Fruit fly (Drosophila melanogaster) whole organism, prepupa: ENCODE results near the gene CG9098.

ENCODE experiments used
- CG10631 ChIP-seq: fragments of 200-800 bp; sonication (Bioruptor generic); optimal IDR thresholded peaks from 2 replicates; lab custom pipeline; 2016; ENCODE audit warnings: missing biosample characterization, missing genetic modification characterization
- CG10669 ChIP-seq: fragments of 200-800 bp; sonication (Bioruptor generic); optimal IDR thresholded peaks from 3 replicates; lab custom pipeline; 2018; ENCODE audit warnings: missing biosample characterization, mild to moderate bottlenecking, missing genetic modification characterization, moderate library complexity
- CG1621 ChIP-seq: fragments of 200-800 bp; sonication (Bioruptor generic); optimal IDR thresholded peaks from 3 replicates; lab custom pipeline; 2018; ENCODE audit warnings: missing biosample characterization, mild to moderate bottlenecking, missing genetic modification characterization
- CG34406 ChIP-seq: fragments of 200-800 bp; sonication (Bioruptor generic); optimal IDR thresholded peaks from 3 replicates; lab custom pipeline; 2016; ENCODE audit warnings: missing biosample characterization, missing genetic modification characterization
- CG4318 ChIP-seq: fragments of 200-800 bp; sonication (Bioruptor generic); optimal IDR thresholded peaks from 3 replicates; lab custom pipeline; 2017; ENCODE audit warnings: missing biosample characterization, mild to moderate bottlenecking, missing genetic modification characterization
- CG6854 ChIP-seq: fragments of 200-800 bp; sonication (Bioruptor generic); optimal IDR thresholded peaks from 2 replicates; lab custom pipeline; 2017; ENCODE audit warnings: missing biosample characterization, mild to moderate bottlenecking, missing genetic modification characterization
- CG8119 ChIP-seq: fragments of 200-800 bp; sonication (Bioruptor generic); IDR thresholded peaks from 3 replicates; pipeline ENCODE4 v1.3.6; 2022; ENCODE audit warnings: missing biosample characterization, missing genetic modification characterization
- CG8632 ChIP-seq: fragments of 200-800 bp; sonication (Bioruptor generic); optimal IDR thresholded peaks from 3 replicates; lab custom pipeline; 2016; ENCODE audit warnings: missing biosample characterization, missing genetic modification characterization
- CG9139 ChIP-seq: fragments of 200-800 bp; sonication (Bioruptor generic); optimal IDR thresholded peaks from 3 replicates; lab custom pipeline; 2017; ENCODE audit warnings: missing biosample characterization, mild to moderate bottlenecking, missing genetic modification characterization
- Eip75B ChIP-seq: fragments of 200-800 bp; sonication (Bioruptor generic); optimal IDR thresholded peaks from 3 replicates; lab custom pipeline; 2016; ENCODE audit warnings: missing biosample characterization, missing genetic modification characterization
- Eip78C ChIP-seq: fragments of 200-800 bp; sonication (Bioruptor generic); peaks from one replicate; lab custom pipeline; 2016; ENCODE audit warnings: missing biosample characterization, missing genetic modification characterization
- Ets21C ChIP-seq: fragments of 200-800 bp; sonication (Bioruptor generic); optimal IDR thresholded peaks from 3 replicates; lab custom pipeline; 2016; ENCODE audit warnings: missing biosample characterization, missing genetic modification characterization
- Gug ChIP-seq: fragments of 200-800 bp; sonication (Bioruptor generic); IDR thresholded peaks from 2 replicates; pipeline ENCODE4 v1.3.6; 2022; ENCODE audit warnings: missing biosample characterization, missing genetic modification characterization
- Hr39 ChIP-seq: fragments of 200-800 bp; sonication (Bioruptor generic); optimal IDR thresholded peaks from 2 replicates; lab custom pipeline; 2016; ENCODE audit warnings: missing biosample characterization, missing genetic modification characterization
- Lpt ChIP-seq: fragments of 200-800 bp; sonication (Bioruptor generic); optimal IDR thresholded peaks from 3 replicates; lab custom pipeline; 2016; ENCODE audit warnings: missing biosample characterization, missing genetic modification characterization
- Met ChIP-seq: fragments of 200-800 bp; sonication (Bioruptor generic); optimal IDR thresholded peaks from 3 replicates; lab custom pipeline; 2016; ENCODE audit warnings: missing biosample characterization, missing genetic modification characterization
- OdsH ChIP-seq: fragments of 200-800 bp; sonication (Bioruptor generic); optimal IDR thresholded peaks from 3 replicates; lab custom pipeline; 2016; ENCODE audit warnings: missing biosample characterization, missing genetic modification characterization
- Sox15 ChIP-seq: fragments of 200-800 bp; sonication (Bioruptor generic); optimal IDR thresholded peaks from 3 replicates; lab custom pipeline; 2016; ENCODE audit warnings: missing biosample characterization, missing genetic modification characterization
- dac ChIP-seq: fragments of 200-800 bp; sonication (Bioruptor generic); optimal IDR thresholded peaks from 2 replicates; lab custom pipeline; 2017; ENCODE audit warnings: missing biosample characterization, mild to moderate bottlenecking, missing genetic modification characterization
- dsx ChIP-seq: fragments of 200-800 bp; optimal IDR thresholded peaks from 3 replicates; lab custom pipeline; 2019; ENCODE audit warnings: missing biosample characterization, mild to moderate bottlenecking, missing genetic modification characterization, moderate library complexity; ENCODE audit not compliant: poor library complexity, severe bottlenecking
- eg ChIP-seq: fragments of 200-800 bp; sonication (Bioruptor generic); IDR thresholded peaks from 3 replicates; pipeline ENCODE4 v1.3.6; 2022; ENCODE audit warnings: missing biosample characterization, missing genetic modification characterization
- esn ChIP-seq: fragments of 200-800 bp; sonication (Bioruptor generic); optimal IDR thresholded peaks from 2 replicates; lab custom pipeline; 2016; ENCODE audit warnings: missing biosample characterization, mild to moderate bottlenecking, missing genetic modification characterization, moderate library complexity
- fd59A ChIP-seq: fragments of 200-800 bp; sonication (Bioruptor generic); optimal IDR thresholded peaks from 2 replicates; lab custom pipeline; 2017; ENCODE audit warnings: missing biosample characterization, mild to moderate bottlenecking, missing genetic modification characterization, missing genetic modification reagents
- fd85E ChIP-seq: fragments of 200-800 bp; sonication (Bioruptor generic); optimal IDR thresholded peaks from 3 replicates; lab custom pipeline; 2016; ENCODE audit warnings: missing biosample characterization, missing genetic modification characterization
- lz ChIP-seq: fragments of 200-800 bp; sonication (Bioruptor generic); optimal IDR thresholded peaks from 3 replicates; lab custom pipeline; 2016; ENCODE audit warnings: missing biosample characterization, missing genetic modification characterization
- net ChIP-seq: fragments of 200-800 bp; sonication (Bioruptor generic); optimal IDR thresholded peaks from 3 replicates; lab custom pipeline; 2016; ENCODE audit warnings: missing biosample characterization, missing genetic modification characterization
- pdm3 ChIP-seq: fragments of 200-800 bp; sonication (Bioruptor generic); optimal IDR thresholded peaks from 3 replicates; lab custom pipeline; 2016; ENCODE audit warnings: missing biosample characterization, missing genetic modification characterization
- ss ChIP-seq, 2 experiments: fragments of 200-800 bp; sonication (Bioruptor generic); optimal IDR thresholded peaks; 2 replicates in 1 of 2; 3 replicates in 1 of 2; lab custom pipeline; 2017 to 2018; ENCODE audit warnings: mild to moderate bottlenecking in 2 of 2, missing biosample characterization in 2 of 2, missing genetic modification characterization in 2 of 2, moderate library complexity in 1 of 2

CG9098 gene

dm6 chr2L:5964851-5965250 lies 47.3 kb downstream of the CG9098 start, which contains the start of gene psd:
Gene psd (minus strand): TSS chr2L:5964951.
- TF ChIP-seq Eip78C (peak; percentile 48), net (GFP tag; lab: Kevin White, UChicago) (no peak), CG8119 (GFP tag; lab: Robert Waterston, UW) (no peak), lz (GFP tag; lab: Kevin White, UChicago) (no peak), pdm3 (GFP tag; lab: Kevin White, UChicago) (no peak)

dm6 chr2L:5964211-5964610 lies 47.9 kb downstream of the CG9098 start:
- TF ChIP-seq eg (no peak), CG34406 (GFP tag; lab: Kevin White, UChicago) (no peak), Eip75B (GFP tag; lab: Kevin White, UChicago) (no peak), CG8119 (GFP tag; lab: Robert Waterston, UW) (no peak), CG8632 (no peak), Sox15 (GFP tag; lab: Kevin White, UChicago) (no peak), Gug (GFP tag; lab: Robert Waterston, UW) (no peak), CG4318 (GFP tag; lab: Kevin White, UChicago) (no peak), CG6854 (GFP tag; lab: Kevin White, UChicago) (no peak), fd59A (GFP tag; lab: Kevin White, UChicago) (no peak), fd85E (GFP tag; lab: Kevin White, UChicago) (no peak), CG9139 (GFP tag; lab: Kevin White, UChicago) (no peak), Hr39 (GFP tag; lab: Kevin White, UChicago) (no peak), dsx (GFP tag; lab: Kevin White, UChicago) (no peak), Lpt (no peak), Met (no peak), OdsH (GFP tag; lab: Kevin White, UChicago) (no peak), CG10631 (GFP tag; lab: Kevin White, UChicago) (no peak), esn (GFP tag; lab: Kevin White, UChicago) (no peak)

- TF ChIP-seq Lpt, result no peak
- no peak for TF ChIP-seq CG1621 (tag; lab: Kevin White, UChicago)
- no peak for TF ChIP-seq CG10669 (GFP tag; lab: Kevin White, UChicago)
These were observed 48.9 kb downstream of the CG9098 start for dm6 chr2L:5963251-5963650.

dm6 chr2L:5961169-5961918 lies 50.8 kb downstream of the CG9098 start:
- TF ChIP-seq Ets21C (GFP tag; lab: Kevin White, UChicago) (no peak), ss (GFP tag; optimal IDR thresholded peaks at IDR 0.05; lab: Kevin White, UChicago) (peak in 1 of 2 experiments; percentile 98)
- TF ChIP-seq, all 60 proteins: peak for 1

dm6 chr2L:5959863-5960658 lies 52.1 kb downstream of the CG9098 start, which contains the start of gene Vm26Aa:
Gene Vm26Aa (minus strand): TSS chr2L:5960340.
- no peak for TF ChIP-seq Lpt

dm6 chr2L:5958581-5959177 lies 53.5 kb downstream of the CG9098 start, which contains the start of gene Vm26Ac:
Gene Vm26Ac (minus strand): TSS chr2L:5958631.
- TF ChIP-seq dac (GFP tag; lab: Kevin White, UChicago), result no peak
